Worm (Caenorhabditis elegans): ENCODE data around the gene F44D12.8.

F44D12.8 gene

ce11 chrIV:10072527-10072926 is 49.4 kb downstream of the F44D12.8 start, which contains the start of gene W01B6.3:
Gene W01B6.3 (minus strand): TSS chrIV:10072627.
- TF ChIP-seq lin-13 (GFP tag; optimal IDR thresholded peaks at IDR 0.05) (no peak), sup-37 (GFP tag; optimal IDR thresholded peaks at IDR 0.05) (no peak), C16A3.4 (tag; optimal IDR thresholded peaks at IDR 0.05) (no peak), blmp-1 (tag; optimal IDR thresholded peaks at IDR 0.05) (no peak), nhr-20 (tag; optimal IDR thresholded peaks at IDR 0.05) (no peak), mef-2 (tag; optimal IDR thresholded peaks at IDR 0.05) (no peak), F16B12.6 (tag; optimal IDR thresholded peaks at IDR 0.05) (no peak), tlp-1 (tag; optimal IDR thresholded peaks at IDR 0.05) (no peak), pag-3 (tag; optimal IDR thresholded peaks at IDR 0.05; ENCODE audit: borderline replicate concordance, insufficient read depth) (no peak), ces-1 (GFP tag; optimal IDR thresholded peaks at IDR 0.05) (no peak), unc-30 (tag; optimal IDR thresholded peaks at IDR 0.05) (no peak), ets-5 (GFP tag; IDR thresholded peaks at IDR 0.05) (no peak), fkh-10 (GFP tag; optimal IDR thresholded peaks at IDR 0.05) (no peak)
